Fruit fly (Drosophila melanogaster) whole organism, prepupa: ENCODE data around the gene pxb.

Experiments
- Blimp-1 ChIP-seq: fragments of 200-800 bp; sonication (Bioruptor generic); optimal IDR thresholded peaks from 3 replicates; lab custom pipeline; 2017; ENCODE audit warnings: missing biosample characterization, missing genetic modification characterization, mild to moderate bottlenecking, moderate library complexity, missing genetic modification reagents
- CG1621 ChIP-seq: fragments of 200-800 bp; sonication (Bioruptor generic); optimal IDR thresholded peaks from 3 replicates; lab custom pipeline; 2018; ENCODE audit warnings: missing biosample characterization, mild to moderate bottlenecking, missing genetic modification characterization
- CG3032 ChIP-seq: fragments of 200-800 bp; optimal IDR thresholded peaks from 2 replicates; lab custom pipeline; 2019; ENCODE audit warnings: missing biosample characterization, mild to moderate bottlenecking, missing genetic modification characterization, moderate library complexity
- CG31627 ChIP-seq: fragments of 200-800 bp; sonication (Bioruptor generic); optimal IDR thresholded peaks from 3 replicates; lab custom pipeline; 2016; ENCODE audit warnings: missing biosample characterization, missing genetic modification characterization
- CG32006 ChIP-seq: fragments of 200-800 bp; sonication (Bioruptor generic); optimal IDR thresholded peaks from 3 replicates; lab custom pipeline; 2017; ENCODE audit warnings: missing biosample characterization, mild to moderate bottlenecking, missing genetic modification characterization
- CG34406 ChIP-seq: fragments of 200-800 bp; sonication (Bioruptor generic); optimal IDR thresholded peaks from 3 replicates; lab custom pipeline; 2016; ENCODE audit warnings: missing biosample characterization, missing genetic modification characterization
- CG3919 ChIP-seq: fragments of 200-800 bp; sonication (Bioruptor generic); optimal IDR thresholded peaks from 3 replicates; lab custom pipeline; 2016; ENCODE audit warnings: missing biosample characterization, missing genetic modification characterization
- CG6163 ChIP-seq: fragments of 200-800 bp; sonication (Bioruptor generic); IDR thresholded peaks from 3 replicates; pipeline ENCODE4 v1.3.6; 2022; ENCODE audit warnings: missing biosample characterization, missing genetic modification characterization
- CG6792 ChIP-seq: fragments of 200-800 bp; sonication (Bioruptor generic); optimal IDR thresholded peaks from 3 replicates; lab custom pipeline; 2016; ENCODE audit warnings: missing biosample characterization, missing genetic modification characterization
- CG6854 ChIP-seq: fragments of 200-800 bp; sonication (Bioruptor generic); optimal IDR thresholded peaks from 2 replicates; lab custom pipeline; 2017; ENCODE audit warnings: missing biosample characterization, mild to moderate bottlenecking, missing genetic modification characterization
- CG8119 ChIP-seq: fragments of 200-800 bp; sonication (Bioruptor generic); IDR thresholded peaks from 3 replicates; pipeline ENCODE4 v1.3.6; 2022; ENCODE audit warnings: missing biosample characterization, missing genetic modification characterization
- CG8319 ChIP-seq: fragments of 200-800 bp; sonication (Bioruptor generic); optimal IDR thresholded peaks from 3 replicates; lab custom pipeline; 2016; ENCODE audit warnings: missing biosample characterization, missing genetic modification characterization
- CG8632 ChIP-seq: fragments of 200-800 bp; sonication (Bioruptor generic); optimal IDR thresholded peaks from 3 replicates; lab custom pipeline; 2016; ENCODE audit warnings: missing biosample characterization, missing genetic modification characterization
- Eip75B ChIP-seq: fragments of 200-800 bp; sonication (Bioruptor generic); optimal IDR thresholded peaks from 3 replicates; lab custom pipeline; 2016; ENCODE audit warnings: missing biosample characterization, missing genetic modification characterization
- Eip78C ChIP-seq: fragments of 200-800 bp; sonication (Bioruptor generic); peaks from one replicate; lab custom pipeline; 2016; ENCODE audit warnings: missing biosample characterization, missing genetic modification characterization
- Ets21C ChIP-seq: fragments of 200-800 bp; sonication (Bioruptor generic); optimal IDR thresholded peaks from 3 replicates; lab custom pipeline; 2016; ENCODE audit warnings: missing biosample characterization, missing genetic modification characterization
- Gug ChIP-seq: fragments of 200-800 bp; sonication (Bioruptor generic); IDR thresholded peaks from 2 replicates; pipeline ENCODE4 v1.3.6; 2022; ENCODE audit warnings: missing biosample characterization, missing genetic modification characterization
- Hr4 ChIP-seq: fragments of 200-800 bp; sonication (Bioruptor generic); optimal IDR thresholded peaks from 3 replicates; lab custom pipeline; 2016; ENCODE audit warnings: missing biosample characterization, missing genetic modification characterization
- Met ChIP-seq: fragments of 200-800 bp; sonication (Bioruptor generic); optimal IDR thresholded peaks from 3 replicates; lab custom pipeline; 2016; ENCODE audit warnings: missing biosample characterization, missing genetic modification characterization
- OdsH ChIP-seq: fragments of 200-800 bp; sonication (Bioruptor generic); optimal IDR thresholded peaks from 3 replicates; lab custom pipeline; 2016; ENCODE audit warnings: missing biosample characterization, missing genetic modification characterization
- Smox ChIP-seq: fragments of 200-800 bp; sonication (Bioruptor generic); optimal IDR thresholded peaks from 3 replicates; lab custom pipeline; 2016; ENCODE audit warnings: missing biosample characterization, missing genetic modification characterization
- Sox102F ChIP-seq: fragments of 200-800 bp; sonication (Bioruptor generic); optimal IDR thresholded peaks from 2 replicates; lab custom pipeline; 2016; ENCODE audit warnings: missing biosample characterization, mild to moderate bottlenecking, missing genetic modification characterization
- achi ChIP-seq: fragments of 200-800 bp; sonication (Bioruptor generic); optimal IDR thresholded peaks from 3 replicates; lab custom pipeline; 2016; ENCODE audit warnings: missing biosample characterization, missing genetic modification characterization
- eg ChIP-seq: fragments of 200-800 bp; sonication (Bioruptor generic); IDR thresholded peaks from 3 replicates; pipeline ENCODE4 v1.3.6; 2022; ENCODE audit warnings: missing biosample characterization, missing genetic modification characterization
- esn ChIP-seq: fragments of 200-800 bp; sonication (Bioruptor generic); optimal IDR thresholded peaks from 2 replicates; lab custom pipeline; 2016; ENCODE audit warnings: missing biosample characterization, mild to moderate bottlenecking, missing genetic modification characterization, moderate library complexity
- fd85E ChIP-seq: fragments of 200-800 bp; sonication (Bioruptor generic); optimal IDR thresholded peaks from 3 replicates; lab custom pipeline; 2016; ENCODE audit warnings: missing biosample characterization, missing genetic modification characterization
- fkh ChIP-seq: fragments of 200-800 bp; sonication (Bioruptor generic); optimal IDR thresholded peaks from 3 replicates; lab custom pipeline; 2017; ENCODE audit warnings: missing biosample characterization, mild to moderate bottlenecking, missing genetic modification characterization, moderate library complexity
- net ChIP-seq: fragments of 200-800 bp; sonication (Bioruptor generic); optimal IDR thresholded peaks from 3 replicates; lab custom pipeline; 2016; ENCODE audit warnings: missing biosample characterization, missing genetic modification characterization
- salr ChIP-seq, 2 experiments: fragments of 200-800 bp; sonication (Bioruptor generic); optimal IDR thresholded peaks; 3 replicates each; lab custom pipeline; 2016 to 2018; ENCODE audit warnings: missing biosample characterization in 2 of 2, missing genetic modification characterization in 2 of 2, mild to moderate bottlenecking in 1 of 2
- spab ChIP-seq: fragments of 200-800 bp; sonication (Bioruptor generic); optimal IDR thresholded peaks from 2 replicates; lab custom pipeline; 2017; ENCODE audit warnings: missing biosample characterization, mild to moderate bottlenecking, missing genetic modification characterization, missing genetic modification reagents
- ss ChIP-seq, 2 experiments: fragments of 200-800 bp; sonication (Bioruptor generic); optimal IDR thresholded peaks; 2 replicates in 1 of 2; 3 replicates in 1 of 2; lab custom pipeline; 2017 to 2018; ENCODE audit warnings: mild to moderate bottlenecking in 2 of 2, missing biosample characterization in 2 of 2, missing genetic modification characterization in 2 of 2, moderate library complexity in 1 of 2
- svp ChIP-seq: fragments of 200-800 bp; sonication (Bioruptor generic); peaks from one replicate; lab custom pipeline; 2016; ENCODE audit warnings: missing biosample characterization, missing genetic modification characterization
- topi ChIP-seq: fragments of 200-800 bp; sonication (Bioruptor generic); optimal IDR thresholded peaks from 3 replicates; lab custom pipeline; 2016; ENCODE audit warnings: missing biosample characterization, missing genetic modification characterization
- vri ChIP-seq: fragments of 200-800 bp; sonication (Bioruptor generic); optimal IDR thresholded peaks from 3 replicates; lab custom pipeline; 2016; ENCODE audit warnings: missing biosample characterization, mild to moderate bottlenecking, missing genetic modification characterization

pxb gene

DNA sequence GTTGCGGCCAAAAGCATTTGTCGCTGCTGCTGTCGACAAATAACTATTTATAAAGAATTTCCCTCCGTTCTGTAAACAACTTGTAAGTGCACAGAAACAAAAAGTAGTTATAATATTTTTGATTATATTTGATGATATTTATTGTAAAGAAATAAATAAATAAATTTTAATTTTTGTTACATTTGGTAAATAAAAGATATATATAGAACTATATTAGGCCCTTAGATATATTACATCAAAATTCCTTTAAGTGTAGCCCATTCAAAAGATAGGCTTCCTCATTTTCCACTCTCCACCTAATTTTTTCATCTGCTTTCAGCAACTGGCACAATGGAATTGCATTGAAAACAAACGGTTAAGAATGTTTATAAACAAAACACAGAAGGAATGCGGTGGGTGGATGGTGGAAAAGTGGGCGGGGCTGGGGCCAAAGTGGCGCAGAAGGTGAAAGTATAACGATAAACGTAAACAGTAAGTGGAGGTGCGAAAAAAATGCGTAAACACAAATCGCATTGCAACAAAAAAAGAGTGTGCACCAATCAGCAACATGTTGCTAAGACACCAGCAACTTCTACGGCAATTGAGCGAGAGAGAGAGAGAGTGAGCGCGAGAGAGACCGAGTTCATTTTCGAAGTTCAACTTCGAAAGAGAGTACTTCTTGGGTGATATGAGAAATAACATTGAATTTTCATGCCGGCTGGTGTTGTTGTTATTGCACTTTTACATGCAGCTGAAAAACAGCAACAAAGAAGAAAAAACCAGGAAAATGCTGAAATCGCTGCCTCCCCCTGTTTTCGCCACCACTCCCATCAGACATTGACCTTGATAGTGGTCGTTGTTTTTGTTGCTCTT lies 1.4 kb upstream of the pxb start:
- TF ChIP-seq Eip75B (GFP tag; lab: Kevin White, UChicago) = no peak
- no peak for TF ChIP-seq fd85E (GFP tag; lab: Kevin White, UChicago)
- no peak for TF ChIP-seq ss (GFP tag; optimal IDR thresholded peaks at IDR 0.05; lab: Kevin White, UChicago)
- no peak for TF ChIP-seq Sox102F (GFP tag; lab: Kevin White, UChicago)
- TF ChIP-seq CG6163 (GFP tag; lab: Robert Waterston, UW) = 0 out of 3 replicates have a peak, but pooled peaks have one; percentile 23
- 0 out of 3 replicates have a peak, but pooled peaks have one; percentile 9 for TF ChIP-seq eg (GFP tag; lab: Robert Waterston, UW)
- no peak for TF ChIP-seq CG6854 (GFP tag; lab: Kevin White, UChicago)
- peak; percentile 29 for TF ChIP-seq Eip78C (GFP tag; lab: Kevin White, UChicago)
- TF ChIP-seq Hr4 = no peak
- no peak for TF ChIP-seq CG1621 (tag; lab: Kevin White, UChicago)
- no peak for TF ChIP-seq Blimp-1 (GFP tag; lab: Kevin White, UChicago)
- no peak for TF ChIP-seq svp (GFP tag; lab: Kevin White, UChicago)
- no peak for TF ChIP-seq salr (GFP tag; optimal IDR thresholded peaks at IDR 0.05; lab: Kevin White, UChicago)
- no peak for TF ChIP-seq CG8119
- TF ChIP-seq CG31627 (GFP tag; lab: Kevin White, UChicago) = no peak
- TF ChIP-seq CG3032 = no peak
- peak; percentile 1 for TF ChIP-seq CG32006 (GFP tag; lab: Kevin White, UChicago)
- TF ChIP-seq CG8632 (GFP tag; lab: Kevin White, UChicago) = no peak
- TF ChIP-seq CG8319 (GFP tag; lab: Kevin White, UChicago) = no peak
- TF ChIP-seq OdsH = no peak
- no peak for TF ChIP-seq CG6792 (GFP tag; lab: Kevin White, UChicago)
- TF ChIP-seq topi (GFP tag; lab: Kevin White, UChicago) = no peak
- no peak for TF ChIP-seq vri (GFP tag; lab: Kevin White, UChicago)

- TF ChIP-seq CG3919 (no peak), fkh (GFP tag; lab: Kevin White, UChicago) (peak; percentile 64), svp (GFP tag; lab: Kevin White, UChicago) (peak; percentile 57)
These were observed 1.0 kb downstream of the pxb start for dm6 chr3R:15666900-15667507.

DNA sequence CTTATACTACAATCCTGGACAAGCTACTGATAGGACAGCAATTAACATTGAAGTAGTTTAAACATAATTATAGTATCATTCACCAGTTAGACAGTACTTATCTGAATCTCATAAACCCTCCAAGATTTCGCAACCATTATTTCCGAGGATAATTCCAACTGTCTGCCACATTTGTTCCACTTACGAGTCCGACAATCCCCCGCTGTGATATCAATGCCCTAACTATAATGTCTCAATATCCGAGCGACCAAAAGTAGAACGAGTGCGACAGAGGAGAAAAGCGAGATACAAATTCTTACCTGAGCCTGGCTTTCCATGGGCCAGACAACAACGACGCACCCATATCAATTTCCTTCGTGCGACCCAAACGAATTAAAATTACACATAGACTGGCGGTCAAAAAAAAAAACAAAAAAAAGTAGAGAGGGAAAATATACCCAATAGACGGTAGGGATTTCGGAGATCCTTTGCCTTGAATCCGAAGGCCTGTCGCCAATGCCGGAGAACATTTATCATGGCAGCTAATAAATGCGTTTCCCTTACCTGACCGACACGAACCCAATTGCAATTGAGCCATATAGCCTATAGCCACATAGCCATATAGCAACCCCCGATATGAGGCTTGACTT lies 3.0 kb downstream of the pxb start:
- TF ChIP-seq salr (GFP tag; optimal IDR thresholded peaks at IDR 0.05; lab: Kevin White, UChicago) = no peak

dm6 chr3R:15670559-15670958 lies 4.6 kb downstream of the pxb start:
- TF ChIP-seq spab (no peak), fkh (GFP tag; lab: Kevin White, UChicago) (peak; percentile 81), fd85E (GFP tag; lab: Kevin White, UChicago) (no peak), Met (GFP tag; lab: Kevin White, UChicago) (peak; percentile 37), achi (GFP tag; lab: Kevin White, UChicago) (peak; percentile 3), salr (GFP tag; optimal IDR thresholded peaks at IDR 0.05; lab: Kevin White, UChicago) (no peak), Blimp-1 (GFP tag; lab: Kevin White, UChicago) (peak; percentile 4), Smox (peak; percentile 17), CG6854 (GFP tag; lab: Kevin White, UChicago) (no peak), net (GFP tag; lab: Kevin White, UChicago) (peak; percentile 23), Gug (GFP tag; lab: Robert Waterston, UW) (no peak), CG34406 (GFP tag; lab: Kevin White, UChicago) (peak; percentile 12), svp (GFP tag; lab: Kevin White, UChicago) (peak; percentile 64), esn (GFP tag; lab: Kevin White, UChicago) (peak; percentile 38), CG8119 (no peak), Eip78C (GFP tag; lab: Kevin White, UChicago) (peak; percentile 59), CG6163 (GFP tag; lab: Robert Waterston, UW) (peak; percentile 49; the same call in 2 of the 3 replicates), CG3032 (no peak), Sox102F (GFP tag; lab: Kevin White, UChicago) (peak; percentile 42), Ets21C (GFP tag; lab: Kevin White, UChicago) (no peak), CG3919 (peak; percentile 0)
